Fruit fly (Drosophila melanogaster) ovary, adult (tissue): ENCODE measurements around the gene roq.

Source experiments
- CG17801 ChIP-seq: fragments of 200-800 bp; optimal IDR thresholded peaks from 2 replicates; lab custom pipeline; 2019; ENCODE audit warnings: missing biosample characterization, mild to moderate bottlenecking, missing genetic modification characterization, moderate library complexity; ENCODE audit not compliant: partially characterized antibody

roq gene

dm6 chr3L:16377768-16378764, at the start of gene roq:
TSS of gene roq (minus strand) at chr3L:16378566.
- TF ChIP-seq CG17801: peak; percentile 21

dm6 chr3L:16419059-16419773, 40.9 kb upstream of the roq start, which contains the start of the genes TyrRS and CG33158:
TSS of gene TyrRS (minus strand) at chr3L:16419302.
TSS of gene CG33158 (plus strand) at chr3L:16419597.
- no peak for TF ChIP-seq CG17801

DNA sequence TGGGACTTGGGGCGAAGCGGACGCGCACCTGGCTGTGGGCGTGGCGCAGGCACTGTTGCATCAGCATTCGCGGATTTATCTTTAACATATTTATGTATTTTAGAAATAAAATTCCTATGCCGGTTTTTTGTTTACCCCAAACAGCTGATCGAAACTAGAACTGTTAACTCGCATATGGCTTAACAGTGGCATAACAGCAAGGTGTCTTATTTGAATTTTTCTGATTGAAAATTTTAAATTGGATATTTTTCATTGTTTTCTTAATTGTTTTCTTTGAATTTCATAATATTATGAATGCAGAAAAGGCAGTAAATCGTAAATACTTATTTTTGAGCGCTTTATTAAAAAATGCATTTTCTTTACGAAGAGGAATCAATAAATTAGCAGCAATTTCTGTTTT, 38.7 kb upstream of the roq start, which contains the start of gene GluRS-m:
TSS of gene GluRS-m (minus strand) at position 154 of the 400 bp plus-strand sequence.
- no peak for TF ChIP-seq CG17801

DNA sequence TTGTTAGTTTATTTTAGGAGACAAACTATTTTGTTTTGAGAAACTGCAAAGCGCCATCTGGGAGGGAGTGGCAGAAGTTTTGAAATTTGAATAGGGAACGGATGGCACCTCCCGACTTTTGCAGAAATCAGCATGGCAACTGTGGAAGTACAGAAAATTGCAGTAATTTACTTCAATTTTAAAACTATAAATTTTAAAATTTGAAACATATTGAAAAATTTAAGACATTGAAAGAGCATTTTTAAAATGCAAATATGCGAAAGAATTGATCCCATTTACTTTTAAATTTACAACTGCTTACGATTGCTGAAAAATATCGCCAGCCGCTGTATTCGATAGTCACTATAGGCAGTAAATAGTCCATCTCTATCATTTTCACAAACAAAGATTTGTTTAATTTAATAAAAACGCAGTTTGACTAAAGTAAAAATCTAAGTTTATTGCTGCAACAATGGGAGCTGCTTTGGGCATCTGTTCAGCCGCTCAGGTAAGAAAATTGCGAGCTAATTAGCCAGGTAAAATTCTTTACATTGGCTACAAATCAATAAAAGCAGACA, 34.1 kb upstream of the roq start, which contains the start of gene Serinc:
TSS of gene Serinc (plus strand) at position 329 of the 557 bp plus-strand sequence.
- peak; percentile 47 for TF ChIP-seq CG17801

- TF ChIP-seq CG17801: peak; percentile 29
These were observed 33.2 kb upstream of the roq start, which contains the start of gene fax for dm6 chr3L:16411566-16411965. TSS of gene fax (minus strand) at chr3L:16411828.

- no peak for TF ChIP-seq CG17801
These were observed 32.1 kb upstream of the roq start for dm6 chr3L:16410234-16411119.

dm6 chr3L:16409440-16410233, 31.3 kb upstream of the roq start:
- no peak for TF ChIP-seq CG17801

dm6 chr3L:16408609-16409439, 30.5 kb upstream of the roq start:
- no peak for TF ChIP-seq CG17801

dm6 chr3L:16407815-16408608, 29.6 kb upstream of the roq start:
- no peak for TF ChIP-seq CG17801

DNA sequence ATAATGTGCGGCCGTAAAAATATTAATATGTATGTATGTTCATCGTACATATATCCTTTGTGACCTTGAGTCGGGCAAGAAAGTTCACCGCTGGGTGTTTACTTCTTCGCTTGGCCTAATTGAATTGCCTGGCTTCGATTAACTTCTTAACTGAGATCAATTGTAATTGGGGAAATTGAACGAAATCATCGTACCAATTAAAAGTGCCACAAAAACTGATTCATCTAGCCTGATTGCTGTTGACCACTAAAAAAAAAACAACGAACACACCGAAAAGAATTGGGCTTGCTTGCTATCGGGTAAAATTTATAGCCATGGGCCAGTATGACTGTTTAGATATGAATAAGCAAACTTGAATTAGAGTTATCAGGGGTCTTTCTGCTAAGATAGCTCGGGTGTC, 23.9 kb upstream of the roq start:
- no peak for TF ChIP-seq CG17801

- TF ChIP-seq CG17801: no peak
These were observed 21.8 kb upstream of the roq start, which contains the start of gene CG44836 for dm6 chr3L:16400175-16400574. TSS of gene CG44836 (minus strand) at chr3L:16400275.

dm6 chr3L:16394506-16394905, 16.1 kb upstream of the roq start, which contains the start of gene Gagr:
TSS of gene Gagr (plus strand) at chr3L:16394586.
- no peak for TF ChIP-seq CG17801

DNA sequence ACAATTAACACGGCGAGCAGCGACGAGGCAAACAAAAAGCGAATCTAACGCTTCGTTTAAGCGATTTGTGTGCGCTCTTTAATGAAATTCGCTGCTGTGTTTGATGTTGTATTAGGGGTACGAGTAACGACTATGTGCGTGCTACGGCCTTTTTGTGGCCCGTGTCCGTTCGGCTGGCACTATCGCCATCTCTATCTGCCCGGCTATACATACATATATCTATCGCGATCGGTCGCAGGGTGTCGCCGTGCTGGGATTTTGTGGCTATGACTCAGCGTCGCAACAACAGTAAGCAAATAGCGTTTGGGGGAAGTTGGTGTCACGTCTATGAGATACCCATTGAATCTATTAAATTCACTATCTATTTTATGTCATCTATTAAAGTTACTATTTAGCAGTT, 15.3 kb upstream of the roq start:
- TF ChIP-seq CG17801: no peak
